Fruit fly (Drosophila melanogaster): ENCODE data around the gene BigH1.

The BigH1 gene

DNA sequence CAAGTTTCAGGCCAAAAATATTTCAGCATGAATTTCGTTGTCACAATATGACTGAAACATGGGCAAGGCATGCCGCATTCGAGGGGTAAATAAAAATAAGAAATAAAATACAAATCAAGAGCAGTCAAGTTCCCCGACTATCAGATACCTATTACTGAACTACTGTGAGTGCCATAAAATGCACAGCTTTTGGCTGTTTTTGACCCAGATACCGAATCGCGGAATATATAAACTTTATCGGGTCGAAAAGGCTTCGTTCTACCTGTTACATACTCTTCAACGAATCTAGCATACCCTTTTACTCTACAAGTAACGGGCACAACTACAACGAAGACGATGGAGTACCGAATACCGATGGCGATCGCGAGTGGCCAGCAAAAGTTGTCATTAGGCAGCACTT lies 43.6 kb downstream of the BigH1 start:
- TF ChIP-seq fd59A (GFP tag; optimal IDR thresholded peaks at IDR 0.05) (no peak), CG4318 (GFP tag; optimal IDR thresholded peaks at IDR 0.05) (peak; percentile 46), Eip78C (GFP tag) (peak; percentile 93), CG9139 (GFP tag; optimal IDR thresholded peaks at IDR 0.05) (peak; percentile 17), CG10669 (GFP tag; optimal IDR thresholded peaks at IDR 0.05) (peak; percentile 23), CG8319 (GFP tag; optimal IDR thresholded peaks at IDR 0.05) (peak; percentile 58), lz (GFP tag; optimal IDR thresholded peaks at IDR 0.05) (peak; percentile 66), CG31627 (GFP tag; optimal IDR thresholded peaks at IDR 0.05) (peak; percentile 72), pdm3 (GFP tag; optimal IDR thresholded peaks at IDR 0.05) (peak; percentile 77), fkh (GFP tag; optimal IDR thresholded peaks at IDR 0.05) (no peak), dsx (GFP tag; optimal IDR thresholded peaks at IDR 0.05; ENCODE audit: poor library complexity, severe bottlenecking) (peak; percentile 13), CG32006 (GFP tag; optimal IDR thresholded peaks at IDR 0.05) (peak; percentile 55), CG10631 (GFP tag; optimal IDR thresholded peaks at IDR 0.05) (peak; percentile 44), CG34406 (GFP tag; optimal IDR thresholded peaks at IDR 0.05) (peak; percentile 72), CG15336 (GFP tag; IDR thresholded peaks at IDR 0.05) (peak; percentile 82), Ets21C (GFP tag; optimal IDR thresholded peaks at IDR 0.05) (peak; percentile 64), CG8632 (GFP tag; optimal IDR thresholded peaks at IDR 0.05) (peak; percentile 63), Sox14 (GFP tag; optimal IDR thresholded peaks at IDR 0.05) (peak; percentile 36), CG1621 (tag; optimal IDR thresholded peaks at IDR 0.05) (no peak), achi (GFP tag; optimal IDR thresholded peaks at IDR 0.05) (peak; percentile 43), esn (GFP tag; optimal IDR thresholded peaks at IDR 0.05) (peak; percentile 75), Eip93F (GFP tag; optimal IDR thresholded peaks at IDR 0.05) (no peak), Smox (GFP tag; optimal IDR thresholded peaks at IDR 0.05) (peak; percentile 58), acj6 (GFP tag; optimal IDR thresholded peaks at IDR 0.05) (peak; percentile 71), CG6808 (GFP tag; optimal IDR thresholded peaks at IDR 0.05) (peak; percentile 34), eg (GFP tag; IDR thresholded peaks at IDR 0.05) (peak; percentile 78; the same call in 2 of the 3 replicates), Lpt (GFP tag; optimal IDR thresholded peaks at IDR 0.05) (peak; percentile 12), Eip75B (GFP tag; optimal IDR thresholded peaks at IDR 0.05) (peak; percentile 62), cyc (GFP tag; optimal IDR thresholded peaks at IDR 0.05) (peak; percentile 69), CG16779 (tag; optimal IDR thresholded peaks at IDR 0.05) (peak; percentile 4), Met (GFP tag; optimal IDR thresholded peaks at IDR 0.05) (peak; percentile 73), ss (GFP tag; optimal IDR thresholded peaks at IDR 0.05) (peak; percentile 2 to 25), OdsH (GFP tag; optimal IDR thresholded peaks at IDR 0.05) (peak; percentile 71), Sox15 (GFP tag; optimal IDR thresholded peaks at IDR 0.05) (peak; percentile 70), CG6792 (GFP tag; optimal IDR thresholded peaks at IDR 0.05) (peak; percentile 75), CG6163 (GFP tag; IDR thresholded peaks at IDR 0.05) (peak; percentile 84), Sox102F (GFP tag; optimal IDR thresholded peaks at IDR 0.05) (peak; percentile 49), CG7368 (GFP tag; optimal IDR thresholded peaks at IDR 0.05) (peak; percentile 70), topi (GFP tag; optimal IDR thresholded peaks at IDR 0.05) (peak; percentile 65), dac (GFP tag; optimal IDR thresholded peaks at IDR 0.05) (peak; percentile 51), CG11294 (GFP tag; IDR thresholded peaks at IDR 0.05) (peak; percentile 56), CG6854 (GFP tag; optimal IDR thresholded peaks at IDR 0.05) (no peak), Blimp-1 (GFP tag; optimal IDR thresholded peaks at IDR 0.05) (peak; percentile 40), CG11762 (GFP tag; optimal IDR thresholded peaks at IDR 0.05; ENCODE audit: insufficient read depth) (peak; percentile 19), spab (GFP tag; optimal IDR thresholded peaks at IDR 0.05) (no peak), fd85E (GFP tag; optimal IDR thresholded peaks at IDR 0.05) (no peak), Hr39 (GFP tag; optimal IDR thresholded peaks at IDR 0.05) (peak; percentile 70), vri (GFP tag; optimal IDR thresholded peaks at IDR 0.05) (peak; percentile 14), Ets96B (tag; optimal IDR thresholded peaks at IDR 0.05) (peak; percentile 1), CG11902 (GFP tag; optimal IDR thresholded peaks at IDR 0.05) (peak; percentile 81), CG3919 (GFP tag; optimal IDR thresholded peaks at IDR 0.05) (peak; percentile 74), net (GFP tag; optimal IDR thresholded peaks at IDR 0.05) (peak; percentile 59)

Measured in whole organism, prepupa.